Worm (Caenorhabditis elegans) whole organism, L2 larva: ENCODE data around the gene ced-9.
A peak's percentile ranks its signal among the peaks of the same experiment; 100 is the strongest.

ENCODE experiments used
- C34F6.9 ChIP-seq: fragments of 150-350 bp; optimal IDR thresholded peaks from 2 replicates; lab custom pipeline; 2014; ENCODE audit warnings: missing biosample characterization, missing genetic modification characterization
- F13H6.1 ChIP-seq: sonication (generic microtip); optimal IDR thresholded peaks from 2 replicates; lab custom pipeline; 2016; ENCODE audit warnings: missing genetic modification characterization, missing compliant biosample characterization
- Y55F3AM.14 ChIP-seq: fragments of 200-800 bp; sonication (Bioruptor generic); optimal IDR thresholded peaks from 2 replicates; lab custom pipeline; 2018; ENCODE audit warnings: mild to moderate bottlenecking, missing genetic modification characterization, missing compliant biosample characterization
- ZK546.5 ChIP-seq: sonication (generic microtip); optimal IDR thresholded peaks from 2 replicates; lab custom pipeline; 2017; ENCODE audit warnings: missing biosample characterization, missing genetic modification characterization
- aly-2 ChIP-seq: fragments of 150-350 bp; optimal IDR thresholded peaks from 2 replicates; lab custom pipeline; 2014; ENCODE audit warnings: missing biosample characterization, missing genetic modification characterization
- ama-1 ChIP-seq: fragments of 150-350 bp; optimal IDR thresholded peaks from 2 replicates; lab custom pipeline; 2018; ENCODE audit warnings: inconsistent platforms
- blmp-1 ChIP-seq: sonication (generic microtip); optimal IDR thresholded peaks from 2 replicates; lab custom pipeline; 2017; ENCODE audit warnings: missing genetic modification characterization, mild to moderate bottlenecking, missing compliant biosample characterization, antibody characterized with exemption, moderate library complexity; ENCODE audit not compliant: insufficient read depth
- ceh-16 ChIP-seq: fragments of 150-350 bp; optimal IDR thresholded peaks from 2 replicates; lab custom pipeline; 2014; ENCODE audit warnings: missing biosample characterization, missing genetic modification characterization
- ceh-82 ChIP-seq: fragments of 150-350 bp; optimal IDR thresholded peaks from 2 replicates; lab custom pipeline; 2014; ENCODE audit warnings: missing biosample characterization, missing genetic modification characterization
- crh-2 ChIP-seq: sonication (generic microtip); optimal IDR thresholded peaks from 2 replicates; lab custom pipeline; 2017; ENCODE audit warnings: missing biosample characterization, missing genetic modification characterization
- dmd-4 ChIP-seq: sonication (generic microtip); optimal IDR thresholded peaks from 2 replicates; lab custom pipeline; 2017; ENCODE audit warnings: missing biosample characterization, missing genetic modification characterization
- egl-27 ChIP-seq: sonication (generic microtip); optimal IDR thresholded peaks from 3 replicates; lab custom pipeline; 2017; ENCODE audit warnings: missing biosample characterization, missing genetic modification reagents, missing genetic modification characterization
- elt-1 ChIP-seq: fragments of 150-350 bp; optimal IDR thresholded peaks from 2 replicates; lab custom pipeline; 2014; ENCODE audit warnings: missing biosample characterization, missing genetic modification characterization
- elt-3 ChIP-seq: sonication (generic microtip); optimal IDR thresholded peaks from 2 replicates; lab custom pipeline; 2017; ENCODE audit warnings: missing biosample characterization, missing genetic modification characterization
- fos-1 ChIP-seq: fragments of 150-350 bp; optimal IDR thresholded peaks from 2 replicates; lab custom pipeline; 2014; ENCODE audit warnings: missing biosample characterization, missing genetic modification characterization
- lin-11 ChIP-seq: fragments of 150-350 bp; sonication (generic microtip); optimal IDR thresholded peaks from 2 replicates; lab custom pipeline; 2014; ENCODE audit warnings: missing biosample characterization, missing genetic modification characterization, inconsistent platforms, mixed read lengths
- lin-13 ChIP-seq: fragments of 150-350 bp; optimal IDR thresholded peaks from 2 replicates; lab custom pipeline; 2014; ENCODE audit warnings: missing biosample characterization, missing genetic modification reagents, missing genetic modification characterization
- lsy-2 ChIP-seq, 2 experiments: fragments of 150-350 bp in 1 of 2; sonication (generic microtip) in 1 of 2; optimal IDR thresholded peaks; 2 replicates each; lab custom pipeline; 2014 to 2017; ENCODE audit warnings: missing biosample characterization in 2 of 2, missing genetic modification characterization in 2 of 2
- mab-5 ChIP-seq: fragments of 150-350 bp; optimal IDR thresholded peaks from 2 replicates; lab custom pipeline; 2014; ENCODE audit warnings: missing biosample characterization, missing genetic modification characterization
- mbf-1 ChIP-seq: sonication (generic microtip); optimal IDR thresholded peaks from 2 replicates; lab custom pipeline; 2017; ENCODE audit warnings: missing biosample characterization, missing genetic modification characterization
- mdl-1 ChIP-seq, 2 experiments: fragments of 150-350 bp in 1 of 2; sonication (generic microtip) in 1 of 2; optimal IDR thresholded peaks; 2 replicates each; lab custom pipeline; 2017; ENCODE audit warnings: missing biosample characterization in 2 of 2, missing genetic modification characterization in 2 of 2
- nhr-11 ChIP-seq: fragments of 150-350 bp; optimal IDR thresholded peaks from 2 replicates; lab custom pipeline; 2014; ENCODE audit warnings: missing biosample characterization, missing genetic modification characterization
- nhr-129 ChIP-seq: fragments of 150-350 bp; optimal IDR thresholded peaks from 2 replicates; lab custom pipeline; 2014; ENCODE audit warnings: missing biosample characterization, missing genetic modification characterization
- nhr-21 ChIP-seq: fragments of 150-350 bp; optimal IDR thresholded peaks from 2 replicates; lab custom pipeline; 2014; ENCODE audit warnings: missing biosample characterization, missing genetic modification characterization
- nhr-23 ChIP-seq: fragments of 150-350 bp; optimal IDR thresholded peaks from 2 replicates; lab custom pipeline; 2014; ENCODE audit warnings: missing biosample characterization, missing genetic modification reagents, missing genetic modification characterization
- nhr-237 ChIP-seq: fragments of 150-350 bp; optimal IDR thresholded peaks from 2 replicates; lab custom pipeline; 2014; ENCODE audit warnings: missing biosample characterization, missing genetic modification characterization
- nhr-25 ChIP-seq: fragments of 150-350 bp; sonication (generic microtip); optimal IDR thresholded peaks from 3 replicates; lab custom pipeline; 2014; ENCODE audit warnings: missing biosample characterization, missing genetic modification characterization
- nhr-6 ChIP-seq: fragments of 150-350 bp; optimal IDR thresholded peaks from 2 replicates; lab custom pipeline; 2014; ENCODE audit warnings: missing biosample characterization, missing genetic modification characterization
- nhr-77 ChIP-seq: fragments of 150-350 bp; optimal IDR thresholded peaks from 2 replicates; lab custom pipeline; 2014; ENCODE audit warnings: missing biosample characterization, missing genetic modification characterization
- peb-1 ChIP-seq: fragments of 150-350 bp; optimal IDR thresholded peaks from 2 replicates; lab custom pipeline; 2014; ENCODE audit warnings: missing biosample characterization, missing genetic modification characterization
- sem-4 ChIP-seq: fragments of 150-350 bp; optimal IDR thresholded peaks from 2 replicates; lab custom pipeline; 2014; ENCODE audit warnings: missing biosample characterization, missing genetic modification reagents, missing genetic modification characterization
- sma-3 ChIP-seq: sonication (generic microtip); optimal IDR thresholded peaks from 2 replicates; lab custom pipeline; 2016; ENCODE audit warnings: missing genetic modification reagents, missing genetic modification characterization, missing compliant biosample characterization
- sma-9 ChIP-seq, 2 experiments: fragments of 150-350 bp in 1 of 2; sonication (generic microtip) in 1 of 2; optimal IDR thresholded peaks; 2 replicates each; lab custom pipeline; 2014 to 2016; ENCODE audit warnings: missing genetic modification characterization in 2 of 2, mild to moderate bottlenecking in 1 of 2, missing biosample characterization in 1 of 2, missing compliant biosample characterization in 1 of 2, missing genetic modification reagents in 1 of 2, moderate library complexity in 1 of 2
- snpc-4 ChIP-seq: fragments of 150-350 bp; optimal IDR thresholded peaks from 2 replicates; lab custom pipeline; 2014; ENCODE audit warnings: missing biosample characterization, missing genetic modification characterization
- unc-55 ChIP-seq: fragments of 150-350 bp; sonication (generic microtip); optimal IDR thresholded peaks from 3 replicates; lab custom pipeline; 2014; ENCODE audit warnings: missing biosample characterization, missing genetic modification reagents, missing genetic modification characterization
- unc-62 ChIP-seq: fragments of 150-350 bp; optimal IDR thresholded peaks from 2 replicates; lab custom pipeline; 2014; ENCODE audit warnings: missing biosample characterization, missing genetic modification reagents, missing genetic modification characterization
- zag-1 ChIP-seq: fragments of 150-350 bp; optimal IDR thresholded peaks from 2 replicates; lab custom pipeline; 2014; ENCODE audit warnings: missing biosample characterization, missing genetic modification characterization
- ztf-11 ChIP-seq: sonication (generic microtip); optimal IDR thresholded peaks from 2 replicates; lab custom pipeline; 2017; ENCODE audit warnings: missing biosample characterization, missing genetic modification characterization
- ztf-4 ChIP-seq: fragments of 150-350 bp; optimal IDR thresholded peaks from 2 replicates; lab custom pipeline; 2014; ENCODE audit warnings: missing biosample characterization, missing genetic modification characterization

The ced-9 gene

ce11 chrIII:10294837-10295236 is 40.1 kb upstream of the ced-9 start, which contains the start of gene vglu-2:
vglu-2 (plus strand) TSS chrIII:10295137.
- TF ChIP-seq zag-1 (tag; lab: Kevin White, UChicago) (no peak), dmd-4 (tag; lab: Kevin White, UChicago) (no peak), nhr-23 (tag; lab: Kevin White, UChicago) (no peak), elt-3 (tag; lab: Kevin White, UChicago) (no peak), elt-1 (tag; lab: Kevin White, UChicago) (no peak), C34F6.9 (tag; lab: Kevin White, UChicago) (no peak), nhr-25 (tag; lab: Kevin White, UChicago) (no peak), F13H6.1 (tag; lab: Kevin White, UChicago) (no peak), peb-1 (no peak), egl-27 (tag; lab: Kevin White, UChicago) (no peak), unc-55 (GFP tag; lab: Kevin White, UChicago) (no peak), mbf-1 (no peak), nhr-77 (no peak), Y55F3AM.14 (no peak), sem-4 (no peak)

- TF ChIP-seq Y55F3AM.14 (no peak), unc-62 (GFP tag; lab: Kevin White, UChicago) (no peak), snpc-4 (tag; lab: Kevin White, UChicago) (peak; percentile 80), ceh-82 (tag; lab: Kevin White, UChicago) (no peak), unc-55 (GFP tag; lab: Kevin White, UChicago) (no peak), dmd-4 (tag; lab: Kevin White, UChicago) (no peak), aly-2 (no peak)
These were observed 38.1 kb upstream of the ced-9 start for ce11 chrIII:10296904-10297303.

- TF ChIP-seq sma-3 (GFP tag; lab: Kevin White, UChicago) = no peak
- TF ChIP-seq elt-3 (tag; lab: Kevin White, UChicago) = no peak
- TF ChIP-seq ztf-4 = no peak
- TF ChIP-seq nhr-6 (tag; lab: Kevin White, UChicago) = no peak
- TF ChIP-seq egl-27 (tag; lab: Kevin White, UChicago) = no peak
- TF ChIP-seq F13H6.1 (tag; lab: Kevin White, UChicago) = no peak
- no peak for TF ChIP-seq crh-2 (tag; lab: Kevin White, UChicago)
- no peak for TF ChIP-seq fos-1 (tag; lab: Kevin White, UChicago)
- TF ChIP-seq lin-13 = no peak
- no peak for TF ChIP-seq nhr-237 (tag; lab: Kevin White, UChicago)
- TF ChIP-seq blmp-1 (tag; lab: Kevin White, UChicago) = no peak
These were observed 34.9 kb upstream of the ced-9 start, which contains the start of gene vglu-3 for ce11 chrIII:10300078-10300477. vglu-3 (plus strand) TSS chrIII:10300378.

ce11 chrIII:10305295-10305694 is 29.7 kb upstream of the ced-9 start:
- TF ChIP-seq nhr-11 (tag; lab: Kevin White, UChicago) (no peak), fos-1 (tag; lab: Kevin White, UChicago) (peak; percentile 94), Y55F3AM.14 (no peak), elt-1 (tag; lab: Kevin White, UChicago) (no peak), nhr-77 (no peak)

- TF ChIP-seq mab-5 (tag; lab: Kevin White, UChicago) = no peak
- TF ChIP-seq ceh-16 = peak; percentile 90
These were observed 28.9 kb upstream of the ced-9 start, which contains the start of gene T07A5.1 for ce11 chrIII:10306049-10306448. T07A5.1 (minus strand) TSS chrIII:10306197.

ce11 chrIII:10311016-10311415 is 24.0 kb upstream of the ced-9 start, which contains the start of gene T07A5.7:
T07A5.7 (minus strand) TSS chrIII:10311116.
- TF ChIP-seq dmd-4 (tag; lab: Kevin White, UChicago) (no peak), ztf-11 (no peak), ZK546.5 (tag; lab: Kevin White, UChicago) (no peak), zag-1 (tag; lab: Kevin White, UChicago) (no peak), nhr-23 (tag; lab: Kevin White, UChicago) (no peak), sma-9 (GFP tag; optimal IDR thresholded peaks at IDR 0.05; lab: Kevin White, UChicago) (no peak), sma-9 (tag; optimal IDR thresholded peaks at IDR 0.05; lab: Kevin White, UChicago) (no peak), sem-4 (no peak), mdl-1 (tag; optimal IDR thresholded peaks at IDR 0.05; lab: Kevin White, UChicago) (no peak), ceh-16 (no peak), nhr-129 (tag; lab: Kevin White, UChicago) (no peak), elt-3 (tag; lab: Kevin White, UChicago) (no peak), elt-1 (tag; lab: Kevin White, UChicago) (no peak), nhr-25 (tag; lab: Kevin White, UChicago) (no peak), nhr-21 (tag; lab: Kevin White, UChicago) (no peak), mbf-1 (no peak), ama-1 (lab: Kevin White, UChicago) (no peak), mab-5 (tag; lab: Kevin White, UChicago) (no peak), lin-11 (tag; lab: Kevin White, UChicago) (no peak), lsy-2 (tag; optimal IDR thresholded peaks at IDR 0.05; lab: Kevin White, UChicago) (no peak)
